Fruit fly (Drosophila melanogaster): Measurements from ENCODE around the gene mTerf5.

mTerf5 gene

DNA sequence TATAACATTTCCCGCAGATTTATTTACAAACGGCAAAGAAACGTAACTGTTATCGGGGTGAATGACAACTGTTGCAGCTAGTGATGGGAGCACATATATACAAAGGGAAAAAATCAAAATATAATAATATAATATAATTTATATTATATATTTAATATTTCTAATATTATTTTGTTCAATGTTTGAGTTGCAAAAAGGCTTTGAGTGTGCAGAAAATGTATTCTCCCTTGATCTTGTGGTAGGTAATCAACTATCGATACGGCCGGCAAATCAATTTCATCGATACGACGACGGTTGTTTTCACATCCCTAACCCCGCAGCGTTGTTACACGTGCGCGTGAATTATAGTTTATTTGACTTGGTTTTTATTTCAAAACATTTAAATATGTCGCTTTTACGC, at the start of gene mTerf5, which contains the start of gene Non3 (continued):
- TF ChIP-seq Bteb2 (GFP tag; optimal IDR thresholded peaks at IDR 0.05) (no peak), sima (GFP tag; optimal IDR thresholded peaks at IDR 0.05) (no peak), psq (GFP tag; optimal IDR thresholded peaks at IDR 0.05) (peak; percentile 41), toy (GFP tag; IDR thresholded peaks at IDR 0.05) (no peak), CG10267 (tag; optimal IDR thresholded peaks at IDR 0.05) (peak; percentile 76), pnt (GFP tag; optimal IDR thresholded peaks at IDR 0.05) (no peak), tin (GFP tag; optimal IDR thresholded peaks at IDR 0.05) (peak; percentile 51), Sry-δ (GFP tag; optimal IDR thresholded peaks at IDR 0.05) (peak; percentile 85), CG15011 (GFP tag; optimal IDR thresholded peaks at IDR 0.05) (no peak), Dip3 (GFP tag; optimal IDR thresholded peaks at IDR 0.05) (peak; percentile 8), Nf-YA (GFP tag; IDR thresholded peaks at IDR 0.05) (no peak), CG11723 (GFP tag; optimal IDR thresholded peaks at IDR 0.05) (peak; percentile 21), Meics (GFP tag; optimal IDR thresholded peaks at IDR 0.05) (peak; percentile 65), CG3847 (GFP tag; IDR thresholded peaks at IDR 0.05) (peak; percentile 54), CG12769 (tag; optimal IDR thresholded peaks at IDR 0.05) (no peak), H15 (GFP tag; IDR thresholded peaks at IDR 0.05) (peak; percentile 15; the same call in 1 of the 3 replicates), kni (GFP tag; optimal IDR thresholded peaks at IDR 0.05) (no peak), CG4617 (GFP tag; optimal IDR thresholded peaks at IDR 0.05; ENCODE audit: borderline replicate concordance) (peak; percentile 61), CG43689 (GFP tag; IDR thresholded peaks at IDR 0.05) (0 out of 2 replicates have a peak, but pooled peaks have one; percentile 12), bowl (GFP tag; IDR thresholded peaks at IDR 0.05) (no peak), phol (tag; optimal IDR thresholded peaks at IDR 0.05) (peak; percentile 68), sr (GFP tag; IDR thresholded peaks at IDR 0.05) (no peak), NK7.1 (GFP tag; optimal IDR thresholded peaks at IDR 0.05) (no peak), zen (tag; optimal IDR thresholded peaks at IDR 0.05) (peak; percentile 67), CG3407 (GFP tag; optimal IDR thresholded peaks at IDR 0.05) (no peak), pzg (GFP tag; optimal IDR thresholded peaks at IDR 0.05) (peak; percentile 51), CG8281 (tag; optimal IDR thresholded peaks at IDR 0.05) (no peak), NFAT (GFP tag; IDR thresholded peaks at IDR 0.05) (no peak), CG12942 (GFP tag; optimal IDR thresholded peaks at IDR 0.05) (peak; percentile 46), CG18619 (GFP tag; optimal IDR thresholded peaks at IDR 0.05) (peak; percentile 9), CG15073 (GFP tag; optimal IDR thresholded peaks at IDR 0.05) (no peak), cwo (GFP tag; optimal IDR thresholded peaks at IDR 0.05) (peak; percentile 70), CG11398 (GFP tag; optimal IDR thresholded peaks at IDR 0.05) (no peak), CG8765 (GFP tag; IDR thresholded peaks at IDR 0.05) (peak; percentile 31; the same call in 1 of the 2 replicates), zf30C (GFP tag; optimal IDR thresholded peaks at IDR 0.05) (peak; percentile 7), CG12391 (tag; optimal IDR thresholded peaks at IDR 0.05) (peak; percentile 84), Gug (GFP tag; IDR thresholded peaks at IDR 0.05) (peak; percentile 56; the same call in 2 of the 4 replicates), CG17829 (tag; optimal IDR thresholded peaks at IDR 0.05) (peak; percentile 76), CG3281 (GFP tag; optimal IDR thresholded peaks at IDR 0.05) (peak; percentile 59), Ravus (GFP tag; IDR thresholded peaks at IDR 0.05) (no peak; the same call in 1 of the 2 replicates), CG4820 (GFP tag; optimal IDR thresholded peaks at IDR 0.05) (peak; percentile 42), Oli (tag; optimal IDR thresholded peaks at IDR 0.05) (peak; percentile 24), dan (GFP tag; IDR thresholded peaks at IDR 0.05) (no peak), tap (tag; optimal IDR thresholded peaks at IDR 0.05) (peak; percentile 27), Gsc (GFP tag; IDR thresholded peaks at IDR 0.05) (no peak), grau (tag; optimal IDR thresholded peaks at IDR 0.05) (peak; percentile 66), CG31224 (GFP tag; IDR thresholded peaks at IDR 0.05) (no peak), jumu (GFP tag; optimal IDR thresholded peaks at IDR 0.05) (peak; percentile 23), gt (GFP tag; IDR thresholded peaks at IDR 0.05) (no peak), eve (GFP tag; optimal IDR thresholded peaks at IDR 0.05) (no peak), Sry-β (GFP tag; optimal IDR thresholded peaks at IDR 0.05) (peak; percentile 6), rib (GFP tag; IDR thresholded peaks at IDR 0.05) (no peak)
